Fruit fly (Drosophila melanogaster) whole organism, wandering third instar larva: ENCODE measurements around the gene CG10570.
A peak's percentile ranks its signal among the peaks of the same experiment; 100 is the strongest.

Experiments used
- Dif ChIP-seq: fragments of 200-275, 200-300 bp; sonication (Bioruptor generic); optimal IDR thresholded peaks from 2 replicates; lab custom pipeline; 2018; ENCODE audit warnings: missing biosample characterization, missing genetic modification characterization; ENCODE audit not compliant: partially characterized antibody
- HLH106 ChIP-seq: fragments of 200-800 bp; optimal IDR thresholded peaks from 3 replicates; lab custom pipeline; 2019; ENCODE audit warnings: missing biosample characterization, mild to moderate bottlenecking, missing genetic modification characterization, moderate library complexity
- Mio ChIP-seq: sonication (Bioruptor generic); optimal IDR thresholded peaks from 2 replicates; lab custom pipeline; 2016; ENCODE audit warnings: missing biosample characterization, missing genetic modification characterization
- N ChIP-seq: fragments of >200 bp; optimal IDR thresholded peaks from 2 replicates; lab custom pipeline; 2018; ENCODE audit warnings: missing biosample characterization, missing external identifiers, missing genetic modification characterization
- OdsH ChIP-seq: fragments of 200-800 bp; sonication (Bioruptor generic); optimal IDR thresholded peaks from 2 replicates; lab custom pipeline; 2016; ENCODE audit warnings: missing biosample characterization, mild to moderate bottlenecking, missing genetic modification characterization
- br ChIP-seq: fragments of 200-800 bp; sonication (Bioruptor generic); optimal IDR thresholded peaks from 2 replicates; lab custom pipeline; 2016; ENCODE audit warnings: missing biosample characterization, missing genetic modification characterization
- lola ChIP-seq: fragments of >200 bp; optimal IDR thresholded peaks from 2 replicates; lab custom pipeline; 2017; ENCODE audit warnings: missing biosample characterization, missing genetic modification characterization
- psq ChIP-seq: fragments of 200-800 bp; sonication (Bioruptor generic); optimal IDR thresholded peaks from 3 replicates; lab custom pipeline; 2017; ENCODE audit warnings: missing biosample characterization, mild to moderate bottlenecking, missing genetic modification characterization, moderate library complexity
- usp ChIP-seq: fragments of >200 bp; optimal IDR thresholded peaks from 2 replicates; lab custom pipeline; 2017; ENCODE audit warnings: missing biosample characterization, missing genetic modification characterization

DNA sequence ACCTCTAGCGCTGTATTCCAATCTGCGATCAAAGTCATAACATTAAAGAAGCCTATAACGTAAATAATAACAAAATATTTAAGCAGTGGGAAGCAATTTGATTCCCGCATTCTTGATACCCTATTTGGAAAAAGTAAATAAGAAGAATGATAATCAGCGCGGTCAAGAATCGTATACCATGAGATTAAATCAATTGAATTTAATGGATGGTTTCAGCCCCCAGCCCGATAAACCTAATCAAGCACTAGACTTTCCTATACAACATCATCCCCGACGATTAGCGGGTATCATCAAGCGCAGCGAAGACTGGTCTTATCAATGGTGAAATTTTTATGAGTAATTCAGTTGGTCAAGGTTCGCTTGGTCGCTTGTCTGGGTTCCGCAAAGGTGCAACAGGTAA is 32.5 kb upstream of the CG10570 start:
- TF ChIP-seq N (GFP tag; lab: Kevin White, UChicago), result no peak
- TF ChIP-seq Mio (GFP tag; lab: Kevin White, UChicago), result no peak
- TF ChIP-seq psq (GFP tag; lab: Kevin White, UChicago), result no peak
- no peak for TF ChIP-seq lola (GFP tag; lab: Kevin White, UChicago)
- TF ChIP-seq Dif (GFP tag; lab: Kevin White, UChicago), result no peak
- peak; percentile 46 for TF ChIP-seq OdsH (GFP tag; lab: Kevin White, UChicago)
- peak; percentile 73 for TF ChIP-seq br (GFP tag; lab: Kevin White, UChicago)
- no peak for TF ChIP-seq usp (GFP tag; lab: Kevin White, UChicago)
- TF ChIP-seq HLH106 (tag; lab: Kevin White, UChicago), result no peak
